Worm (Caenorhabditis elegans) whole organism, dauer: ENCODE data around the gene C15H11.1.

Experiments used
- unc-62 ChIP-seq: sonication (generic microtip); optimal IDR thresholded peaks from 2 replicates; lab custom pipeline; 2017; ENCODE audit warnings: missing biosample characterization, missing genetic modification reagents, missing genetic modification characterization

Gene C15H11.1

ce11 chrV:14423268-14423667 is 29.7 kb downstream of the C15H11.1 start, which contains the start of gene rpoa-12:
rpoa-12 (minus strand) TSS chrV:14423304.
- no peak for TF ChIP-seq unc-62

DNA sequence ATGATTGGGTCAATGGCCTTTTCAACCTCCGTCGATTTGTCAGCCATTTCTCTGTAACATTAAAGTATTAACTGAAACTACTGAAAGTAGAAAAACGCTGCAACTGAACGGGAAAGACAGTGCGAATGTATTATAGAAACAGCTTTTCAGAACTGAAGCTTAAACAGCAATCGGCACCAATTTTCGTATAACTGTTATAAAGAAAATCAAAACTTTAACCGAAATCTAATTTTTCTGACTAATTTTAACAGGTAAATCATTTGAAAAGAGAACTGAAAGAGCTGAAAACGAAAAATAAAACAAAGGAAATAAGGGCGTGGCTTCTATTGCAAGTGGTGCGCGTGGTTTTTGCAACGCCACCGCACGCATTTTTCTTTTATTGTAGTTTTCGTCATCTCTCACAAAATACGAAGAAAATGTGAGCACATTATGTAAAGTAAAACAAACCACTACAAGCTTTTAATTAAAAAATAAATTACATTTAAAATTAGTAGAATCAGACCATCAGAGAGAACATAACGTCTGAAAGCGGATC is 31.4 kb downstream of the C15H11.1 start, which contains the start of gene rrsr-1:
TSS of gene rrsr-1 (minus strand) at position 51 of the 535 bp plus-strand sequence.
- TF ChIP-seq unc-62: no peak

DNA sequence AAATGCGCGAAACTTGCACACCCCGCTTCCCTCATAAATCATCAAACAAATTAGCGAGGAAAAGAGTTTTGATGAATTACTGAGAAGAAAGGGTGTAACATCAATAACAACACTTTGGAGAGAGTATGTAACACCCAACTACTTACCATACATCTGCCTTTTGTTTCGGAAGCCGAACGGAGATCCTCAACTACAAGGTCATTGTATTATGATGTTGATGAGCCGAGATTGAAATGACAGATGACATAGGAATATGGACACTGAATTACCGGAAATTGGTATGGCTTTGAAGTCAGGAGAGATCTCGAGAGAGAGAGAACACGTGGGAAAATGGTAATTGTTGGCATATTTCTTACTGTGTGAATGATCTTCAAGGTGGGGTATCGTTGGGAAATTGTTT is 32.4 kb downstream of the C15H11.1 start:
- no peak for TF ChIP-seq unc-62

DNA sequence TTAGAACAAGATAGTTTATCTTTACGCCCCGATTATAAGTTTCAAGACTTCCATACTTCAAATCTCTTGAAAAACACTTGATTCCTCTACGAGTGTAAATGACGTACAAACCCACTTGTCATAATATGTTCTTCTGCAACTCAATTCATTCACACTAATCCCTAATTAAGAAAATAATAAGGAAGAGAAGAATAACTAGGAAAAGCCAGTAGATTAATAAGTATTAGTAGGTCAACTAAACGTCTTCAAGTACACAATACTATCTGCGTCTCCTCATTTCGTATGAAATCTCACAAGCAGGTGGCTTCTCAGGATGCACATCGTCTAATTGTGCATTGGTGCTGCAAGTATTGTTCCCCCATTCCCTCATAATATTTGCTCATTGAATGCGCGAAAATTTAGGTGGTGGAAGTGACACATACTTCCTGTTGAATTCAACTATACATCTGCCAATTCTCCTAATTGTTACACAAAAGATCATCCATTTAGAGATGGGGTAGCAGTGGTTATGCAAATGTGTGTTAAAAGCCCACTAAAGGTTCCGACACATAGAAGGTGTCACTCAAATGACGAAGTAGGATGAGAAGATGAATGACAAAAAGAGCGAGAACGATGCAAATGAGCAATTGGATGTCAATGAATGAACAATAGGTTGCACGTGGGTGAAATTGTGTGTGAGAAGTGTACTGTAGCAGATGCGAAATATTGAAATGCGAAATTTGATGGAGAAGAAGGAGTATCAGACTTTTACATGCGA is 33.6 kb downstream of the C15H11.1 start:
- TF ChIP-seq unc-62: no peak

ce11 chrV:14428865-14429264 is 35.3 kb downstream of the C15H11.1 start, which contains the start of gene F23B12.1:
F23B12.1 (plus strand) TSS chrV:14429165.
- TF ChIP-seq unc-62: no peak

DNA sequence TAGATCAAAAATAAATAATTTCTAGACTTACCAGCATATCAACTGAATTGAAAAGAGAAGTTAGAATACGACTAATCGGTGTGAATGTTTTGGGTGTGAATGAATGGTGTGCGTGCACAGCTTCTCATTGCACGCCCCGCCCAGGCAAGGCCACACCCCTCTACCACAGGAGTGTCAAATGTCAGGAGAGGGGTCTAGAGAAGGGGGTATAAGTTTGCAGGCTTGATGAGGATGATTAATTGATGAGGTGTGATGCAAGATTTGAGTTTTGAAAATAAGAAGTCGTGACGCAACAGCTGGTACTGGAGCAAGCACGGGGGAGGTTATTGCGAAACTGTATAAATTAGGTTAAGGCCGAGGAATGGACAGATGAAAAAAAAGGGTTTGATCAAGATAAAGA is 38.7 kb downstream of the C15H11.1 start, which contains the start of gene egl-1:
TSS of gene egl-1 (minus strand) at position 101 of the 400 bp plus-strand sequence.
- TF ChIP-seq unc-62: no peak

ce11 chrV:14433584-14433983 is 40.0 kb downstream of the C15H11.1 start:
- TF ChIP-seq unc-62: no peak

ce11 chrV:14436195-14436594 is 42.6 kb downstream of the C15H11.1 start:
- no peak for TF ChIP-seq unc-62

- no peak for TF ChIP-seq unc-62
Observed at ce11 chrV:14437355-14437754, 43.8 kb downstream of the C15H11.1 start.

ce11 chrV:14438099-14438739 is 44.6 kb downstream of the C15H11.1 start:
- no peak for TF ChIP-seq unc-62

DNA sequence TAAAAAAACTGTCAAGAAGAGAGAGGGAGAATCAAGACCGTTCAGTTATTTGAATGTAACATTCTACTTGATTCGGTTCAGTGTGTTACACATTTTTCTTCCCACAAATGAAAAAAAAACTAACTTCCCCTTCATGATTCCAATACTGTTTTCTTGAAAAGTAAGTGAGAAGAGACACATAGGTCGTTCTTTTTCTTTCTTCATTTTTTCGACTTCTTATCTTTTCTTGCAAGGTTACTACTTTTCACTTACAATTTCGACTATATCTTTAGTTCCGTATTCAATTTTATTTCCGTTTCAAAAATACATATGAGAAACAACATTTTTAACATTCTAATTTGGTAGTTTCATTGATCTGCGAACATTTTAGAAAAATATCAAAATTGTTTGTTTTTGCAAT is 45.6 kb downstream of the C15H11.1 start:
- no peak for TF ChIP-seq unc-62

ce11 chrV:14440841-14441240 is 47.2 kb downstream of the C15H11.1 start, which contains the start of gene F23B12.4:
F23B12.4 (plus strand) TSS chrV:14441141.
- no peak for TF ChIP-seq unc-62
